Worm (Caenorhabditis elegans) whole organism, L2 larva: ENCODE data around the gene C05E11.6.

Experiments
- C34F6.9 ChIP-seq: fragments of 150-350 bp; optimal IDR thresholded peaks from 2 replicates; lab custom pipeline; 2014; ENCODE audit warnings: missing biosample characterization, missing genetic modification characterization
- R02D3.7 ChIP-seq: fragments of 150-350 bp; optimal IDR thresholded peaks from 2 replicates; lab custom pipeline; 2014; ENCODE audit warnings: missing biosample characterization, missing genetic modification characterization
- aly-2 ChIP-seq: fragments of 150-350 bp; optimal IDR thresholded peaks from 2 replicates; lab custom pipeline; 2014; ENCODE audit warnings: missing biosample characterization, missing genetic modification characterization
- ceh-16 ChIP-seq: fragments of 150-350 bp; optimal IDR thresholded peaks from 2 replicates; lab custom pipeline; 2014; ENCODE audit warnings: missing biosample characterization, missing genetic modification characterization
- crh-2 ChIP-seq: sonication (generic microtip); optimal IDR thresholded peaks from 2 replicates; lab custom pipeline; 2017; ENCODE audit warnings: missing biosample characterization, missing genetic modification characterization
- egl-27 ChIP-seq: sonication (generic microtip); optimal IDR thresholded peaks from 3 replicates; lab custom pipeline; 2017; ENCODE audit warnings: missing biosample characterization, missing genetic modification reagents, missing genetic modification characterization
- nhr-11 ChIP-seq: fragments of 150-350 bp; optimal IDR thresholded peaks from 2 replicates; lab custom pipeline; 2014; ENCODE audit warnings: missing biosample characterization, missing genetic modification characterization
- nhr-237 ChIP-seq: fragments of 150-350 bp; optimal IDR thresholded peaks from 2 replicates; lab custom pipeline; 2014; ENCODE audit warnings: missing biosample characterization, missing genetic modification characterization
- nhr-25 ChIP-seq: fragments of 150-350 bp; sonication (generic microtip); optimal IDR thresholded peaks from 3 replicates; lab custom pipeline; 2014; ENCODE audit warnings: missing biosample characterization, missing genetic modification characterization
- peb-1 ChIP-seq: fragments of 150-350 bp; optimal IDR thresholded peaks from 2 replicates; lab custom pipeline; 2014; ENCODE audit warnings: missing biosample characterization, missing genetic modification characterization
- skn-1 ChIP-seq: sonication (generic microtip); optimal IDR thresholded peaks from 2 replicates; lab custom pipeline; 2017; ENCODE audit warnings: missing biosample characterization, missing genetic modification characterization
- unc-39 ChIP-seq: fragments of 150-350 bp; optimal IDR thresholded peaks from 2 replicates; lab custom pipeline; 2014; ENCODE audit warnings: missing biosample characterization, missing genetic modification characterization
- ztf-4 ChIP-seq: fragments of 150-350 bp; optimal IDR thresholded peaks from 2 replicates; lab custom pipeline; 2014; ENCODE audit warnings: missing biosample characterization, missing genetic modification characterization

ce11 chrX:4585579-4585978, 23.6 kb downstream of the C05E11.6 start, which contains the start of gene C05E11.7:
- TF ChIP-seq ceh-16 (tag; lab: Kevin White, UChicago) (no peak), nhr-237 (tag; lab: Kevin White, UChicago) (no peak), nhr-25 (tag; lab: Kevin White, UChicago) (no peak), aly-2 (no peak), egl-27 (no peak), peb-1 (tag; lab: Kevin White, UChicago) (no peak), R02D3.7 (tag; lab: Kevin White, UChicago) (no peak), nhr-11 (no peak), crh-2 (tag; lab: Kevin White, UChicago) (no peak), C34F6.9 (tag; lab: Kevin White, UChicago) (no peak), unc-39 (tag; lab: Kevin White, UChicago) (no peak), ztf-4 (no peak), skn-1 (tag; lab: Kevin White, UChicago) (no peak)
